Worm (Caenorhabditis elegans) whole organism, L4 larva: ENCODE data around the gene acox-3.

Source experiments
- Y5F2A.4 ChIP-seq: fragments of 200-800 bp; sonication (Bioruptor generic); optimal IDR thresholded peaks from 2 replicates; lab custom pipeline; 2018; ENCODE audit warnings: mild to moderate bottlenecking, missing genetic modification characterization, missing compliant biosample characterization
- nhr-10 ChIP-seq: fragments of 150-350 bp; optimal IDR thresholded peaks from 2 replicates; lab custom pipeline; 2014; ENCODE audit warnings: missing biosample characterization, missing genetic modification characterization
- spr-3 ChIP-seq: fragments of 200-800 bp; sonication (Bioruptor generic); optimal IDR thresholded peaks from 2 replicates; lab custom pipeline; 2018; ENCODE audit warnings: mild to moderate bottlenecking, missing genetic modification characterization, missing compliant biosample characterization
- vab-7 ChIP-seq: fragments of 200-800 bp; sonication (Bioruptor generic); IDR thresholded peaks from 2 replicates; pipeline ENCODE4 v1.3.6; 2022; ENCODE audit warnings: missing genetic modification reagents, missing genetic modification characterization, missing compliant biosample characterization

DNA sequence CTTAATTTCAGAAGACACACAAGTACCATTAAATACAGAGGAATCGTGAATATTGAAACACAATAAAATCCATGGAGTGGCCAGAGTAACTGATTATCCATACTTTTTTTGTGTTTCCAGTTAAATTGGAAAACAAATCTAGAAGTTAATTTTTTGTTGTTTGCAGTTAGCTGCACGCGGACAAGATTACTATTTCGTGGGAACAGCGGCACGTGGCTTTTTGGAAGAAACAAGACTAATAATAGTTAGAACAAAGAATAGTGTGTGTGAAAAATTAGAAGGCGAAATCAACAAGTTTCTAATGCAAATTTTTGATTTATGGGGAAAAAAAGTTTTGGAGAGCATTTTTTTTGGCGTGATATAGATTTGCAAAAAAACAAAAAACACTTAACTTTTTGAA, 18.2 kb upstream of the acox-3 start, which contains the start of gene srv-29:
- TF ChIP-seq spr-3 (GFP tag; lab: Kevin White, UChicago), result no peak
- TF ChIP-seq vab-7 (GFP tag; lab: Robert Waterston, UW), result no peak
- no peak for TF ChIP-seq Y5F2A.4 (GFP tag; lab: Kevin White, UChicago)
- TF ChIP-seq nhr-10, result no peak
